Fruit fly (Drosophila melanogaster): ENCODE results near the gene CG6707.

The CG6707 gene

dm6 chr3L:9856430-9857218, 41.8 kb downstream of the CG6707 start (continued):
- TF ChIP-seq lov (optimal IDR thresholded peaks at IDR 0.05) (no peak), lov (GFP tag; IDR thresholded peaks at IDR 0.05) (peak; percentile 77; the same call in 1 of the 3 replicates), CG3407 (GFP tag; optimal IDR thresholded peaks at IDR 0.05) (peak; percentile 82), Kr (GFP tag; optimal IDR thresholded peaks at IDR 0.05) (peak; percentile 2), CG6272 (GFP tag; IDR thresholded peaks at IDR 0.05) (peak; percentile 69; the same call in 1 of the 2 replicates), NFAT (GFP tag; IDR thresholded peaks at IDR 0.05) (peak; percentile 46; the same call in 1 of the 2 replicates), CG18262 (tag; optimal IDR thresholded peaks at IDR 0.05) (peak; percentile 92), wor (GFP tag; IDR thresholded peaks at IDR 0.05) (peak; percentile 76), CG8478 (optimal IDR thresholded peaks at IDR 0.05) (no peak), Xbp1 (GFP tag; optimal IDR thresholded peaks at IDR 0.05) (peak; percentile 78), vfl (GFP tag; optimal IDR thresholded peaks at IDR 0.05) (no peak), stwl (tag; optimal IDR thresholded peaks at IDR 0.05) (peak; percentile 38), D19A (tag; optimal IDR thresholded peaks at IDR 0.05) (peak; percentile 91), esg (GFP tag; conservative IDR thresholded peaks at IDR 0.05) (peak; percentile 67; the same call in 1 of the 2 replicates), Ptx1 (GFP tag; IDR thresholded peaks at IDR 0.05) (peak; percentile 86), Gug (GFP tag; IDR thresholded peaks at IDR 0.05) (peak; percentile 23; the same call in 1 of the 4 replicates), CG12104 (GFP tag; optimal IDR thresholded peaks at IDR 0.05) (peak; percentile 16), prd (optimal IDR thresholded peaks at IDR 0.05) (no peak), prd (GFP tag; IDR thresholded peaks at IDR 0.05) (peak; percentile 93), CG16813 (GFP tag; IDR thresholded peaks at IDR 0.05; ENCODE audit: partially characterized antibody) (no peak), tio (GFP tag; optimal IDR thresholded peaks at IDR 0.05) (no peak), gsb-n (tag; optimal IDR thresholded peaks at IDR 0.05) (peak; percentile 94), Dad (GFP tag; optimal IDR thresholded peaks at IDR 0.05) (no peak), Pdp1 (GFP tag; optimal IDR thresholded peaks at IDR 0.05) (peak; percentile 46 to 58), Usf (GFP tag; optimal IDR thresholded peaks at IDR 0.05) (peak; percentile 57), Rx (GFP tag; IDR thresholded peaks at IDR 0.05) (peak; percentile 59), BEAF-32 (GFP tag; optimal IDR thresholded peaks at IDR 0.05) (no peak), CG8290 (GFP tag; optimal IDR thresholded peaks at IDR 0.05) (peak; percentile 46), CG8290 (tag; optimal IDR thresholded peaks at IDR 0.05) (no peak), CG12236 (GFP tag; optimal IDR thresholded peaks at IDR 0.05) (no peak), CG7357 (GFP tag; IDR thresholded peaks at IDR 0.05) (peak; percentile 56; the same call in 1 of the 3 replicates), CG2889 (GFP tag; IDR thresholded peaks at IDR 0.05) (0 out of 3 replicates have a peak, but pooled peaks have one; percentile 40), CG4328 (GFP tag; optimal IDR thresholded peaks at IDR 0.05) (peak; percentile 40), CG17912 (GFP tag; optimal IDR thresholded peaks at IDR 0.05) (peak; percentile 14), Drgx (GFP tag; IDR thresholded peaks at IDR 0.05) (peak; percentile 39; the same call in 1 of the 2 replicates), CG15269 (tag; optimal IDR thresholded peaks at IDR 0.05) (peak; percentile 80), sens-2 (GFP tag; IDR thresholded peaks at IDR 0.05) (peak; percentile 69; the same call in 1 of the 2 replicates), repo (GFP tag; optimal IDR thresholded peaks at IDR 0.05) (no peak), CG33213 (GFP tag; optimal IDR thresholded peaks at IDR 0.05) (no peak), CrebB (tag; optimal IDR thresholded peaks at IDR 0.05) (peak; percentile 48), crc (GFP tag; optimal IDR thresholded peaks at IDR 0.05) (no peak), Atf-2 (GFP tag; optimal IDR thresholded peaks at IDR 0.05) (no peak), az2 (GFP tag; optimal IDR thresholded peaks at IDR 0.05) (peak; percentile 84), CG17328 (GFP tag; IDR thresholded peaks at IDR 0.05) (peak; percentile 89), CG31441 (GFP tag; IDR thresholded peaks at IDR 0.05) (peak; percentile 84), Ssrp (tag; optimal IDR thresholded peaks at IDR 0.05) (peak; percentile 89), h (optimal IDR thresholded peaks at IDR 0.05) (no peak), Doc3 (GFP tag; IDR thresholded peaks at IDR 0.05; ENCODE audit: partially characterized antibody) (no peak), CG8089 (GFP tag; optimal IDR thresholded peaks at IDR 0.05) (no peak), Lpt (GFP tag; optimal IDR thresholded peaks at IDR 0.05) (no peak), bcd (GFP tag; optimal IDR thresholded peaks at IDR 0.05) (peak; percentile 76)

All from whole organism, embryonic.